Fruit fly (Drosophila melanogaster): Measurements from ENCODE around the gene Bet3.
A peak's percentile ranks its signal among the peaks of the same experiment; 100 is the strongest.

dm6 chr3L:9455819-9456388 lies 13.8 kb upstream of the Bet3 start, which contains the start of the genes phol and CG3552:
- TF ChIP-seq Hr96 (GFP tag; optimal IDR thresholded peaks at IDR 0.05), result no peak
- no peak for TF ChIP-seq CG33017 (tag; optimal IDR thresholded peaks at IDR 0.05)
- TF ChIP-seq CG7045 (GFP tag; optimal IDR thresholded peaks at IDR 0.05), result no peak
- peak; percentile 26 for TF ChIP-seq tj (GFP tag; optimal IDR thresholded peaks at IDR 0.05)
- no peak for TF ChIP-seq cnc (optimal IDR thresholded peaks at IDR 0.05)
- TF ChIP-seq cic (GFP tag; optimal IDR thresholded peaks at IDR 0.05), result no peak
- peak; percentile 56 for TF ChIP-seq CG11617 (GFP tag; optimal IDR thresholded peaks at IDR 0.05)
- TF ChIP-seq ovo (GFP tag; optimal IDR thresholded peaks at IDR 0.05), result no peak

Measured in whole organism, adult.